Worm (Caenorhabditis elegans): ENCODE data around the gene C16B8.3.

Gene C16B8.3

DNA sequence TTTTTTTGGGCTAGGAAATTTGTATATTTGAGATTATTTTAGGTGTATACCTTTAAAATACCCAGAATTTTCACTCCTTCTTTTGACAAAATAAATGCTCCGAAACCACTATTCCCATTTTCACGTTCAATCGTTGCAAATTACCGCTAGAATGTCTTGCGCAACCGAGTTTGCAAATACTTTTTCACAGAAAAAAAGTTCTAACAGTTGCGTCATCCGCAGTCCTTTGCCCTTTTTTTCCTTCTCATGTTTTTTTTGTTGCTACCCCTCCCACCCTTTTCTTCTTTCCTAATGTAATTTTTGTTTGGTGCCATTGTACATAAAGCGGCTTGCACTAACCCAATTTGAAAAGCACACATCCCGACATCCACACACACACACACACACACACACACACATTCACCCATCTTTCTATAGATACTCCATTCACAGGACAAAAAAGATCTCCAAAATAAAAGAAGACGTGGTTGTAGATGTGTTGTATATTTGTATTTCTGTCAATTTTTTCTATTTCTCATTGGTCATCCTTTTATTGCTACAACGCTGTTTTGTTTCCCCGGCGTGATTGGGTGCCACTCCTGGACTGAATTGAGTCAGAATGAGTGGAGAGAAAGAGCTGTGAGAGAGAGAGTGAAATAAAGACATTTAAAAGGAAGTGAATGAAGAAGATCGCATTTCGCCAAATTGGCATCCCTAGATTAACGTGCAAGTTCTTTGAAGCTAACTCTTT, 10.8 kb downstream of the C16B8.3 start (continued):
- TF ChIP-seq fos-1 (tag; optimal IDR thresholded peaks at IDR 0.05): no peak
- no peak for TF ChIP-seq nhr-47 (tag; optimal IDR thresholded peaks at IDR 0.05)
- peak in 1 of 3 experiments; percentile 1 for TF ChIP-seq ceh-82 (tag; optimal IDR thresholded peaks at IDR 0.05)
- TF ChIP-seq sup-37 (GFP tag; optimal IDR thresholded peaks at IDR 0.05): no peak
- no peak for TF ChIP-seq nhr-12 (tag; optimal IDR thresholded peaks at IDR 0.05)
- TF ChIP-seq fkh-8 (tag; optimal IDR thresholded peaks at IDR 0.05): no peak
- TF ChIP-seq dpl-1 (GFP tag; optimal IDR thresholded peaks at IDR 0.05): no peak
- TF ChIP-seq nhr-85 (tag): no peak
- no peak for TF ChIP-seq grh-1 (GFP tag; IDR thresholded peaks at IDR 0.05)
- TF ChIP-seq nhr-71 (tag; optimal IDR thresholded peaks at IDR 0.05): peak; percentile 21

DNA sequence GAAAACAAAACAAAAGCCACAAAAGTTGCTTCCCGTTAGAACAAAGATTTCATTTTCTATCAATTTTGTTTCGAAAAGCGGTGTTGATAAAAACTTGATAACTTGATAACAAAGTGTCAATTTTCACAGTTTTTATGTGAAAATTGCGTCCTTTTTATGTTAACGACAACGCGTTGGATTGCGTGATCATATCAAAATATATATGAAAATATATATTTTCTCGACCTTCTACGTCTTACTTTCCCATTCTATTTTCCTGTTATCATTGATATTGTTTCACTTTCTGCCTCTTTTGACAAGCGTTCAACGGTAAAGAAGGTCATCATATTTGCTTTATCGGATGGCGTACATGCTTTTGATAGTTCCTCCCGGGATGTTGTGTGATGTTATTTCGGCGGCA, 15.7 kb downstream of the C16B8.3 start:
- TF ChIP-seq lin-14 (GFP tag; optimal IDR thresholded peaks at IDR 0.05) (peak; percentile 34), ets-5 (GFP tag; IDR thresholded peaks at IDR 0.05) (no peak), mef-2 (tag; optimal IDR thresholded peaks at IDR 0.05) (no peak), blmp-1 (tag; optimal IDR thresholded peaks at IDR 0.05) (peak; percentile 74), lin-13 (GFP tag; optimal IDR thresholded peaks at IDR 0.05) (no peak), elt-2 (tag; optimal IDR thresholded peaks at IDR 0.05) (peak; percentile 56), tlp-1 (tag; optimal IDR thresholded peaks at IDR 0.05) (peak; percentile 17)

DNA sequence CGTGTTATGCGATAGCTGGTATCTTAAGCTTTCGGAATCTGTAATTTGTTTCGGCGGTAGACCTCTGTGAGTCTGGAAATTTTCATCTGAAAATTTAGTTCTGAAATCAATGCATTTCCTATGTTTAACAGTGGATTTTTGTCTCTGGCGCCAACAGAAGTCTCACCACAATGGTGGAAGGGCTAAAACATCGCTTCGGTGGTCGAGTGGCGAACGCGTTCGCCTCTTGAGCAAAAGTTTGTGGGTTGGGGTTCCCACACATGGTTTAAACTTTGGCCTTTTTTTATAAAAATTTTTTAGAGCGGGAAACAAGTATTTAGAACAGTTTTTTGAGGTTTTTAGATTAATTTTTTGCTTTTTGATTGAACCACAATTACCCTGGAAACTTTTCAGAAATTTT, 18.7 kb downstream of the C16B8.3 start:
- TF ChIP-seq irx-1 (tag; optimal IDR thresholded peaks at IDR 0.05) (no peak), sptf-1 (tag; optimal IDR thresholded peaks at IDR 0.05) (no peak), nhr-84 (tag; optimal IDR thresholded peaks at IDR 0.05) (no peak), lir-3 (tag; optimal IDR thresholded peaks at IDR 0.05; ENCODE audit: poor library complexity) (no peak), fkh-8 (tag; optimal IDR thresholded peaks at IDR 0.05) (no peak), xbp-1 (tag; optimal IDR thresholded peaks at IDR 0.05) (no peak), nhr-77 (tag; optimal IDR thresholded peaks at IDR 0.05) (no peak), snpc-4 (tag; optimal IDR thresholded peaks at IDR 0.05) (no peak)

DNA sequence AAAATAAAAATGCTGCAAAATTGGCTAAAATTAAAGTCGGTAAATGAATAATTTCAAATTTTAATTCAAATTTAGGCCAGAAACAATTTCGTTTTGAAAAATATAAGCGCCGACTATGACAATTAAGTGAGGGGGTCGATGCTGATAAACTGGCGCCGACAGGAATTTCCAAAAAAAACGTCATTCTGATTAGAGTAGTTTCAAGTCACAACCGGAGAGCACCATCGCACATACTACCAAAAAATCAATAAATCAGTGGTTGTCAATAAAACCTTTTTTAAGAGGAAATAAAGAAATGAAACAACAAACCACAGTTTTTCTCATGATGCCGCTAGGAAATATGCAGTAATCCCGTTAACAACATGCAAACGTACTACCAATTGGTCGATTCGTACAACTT, 19.4 kb downstream of the C16B8.3 start:
- TF ChIP-seq elt-2 (tag; optimal IDR thresholded peaks at IDR 0.05): peak; percentile 38
- no peak for TF ChIP-seq fos-1 (tag; optimal IDR thresholded peaks at IDR 0.05)
- no peak for TF ChIP-seq efl-1 (optimal IDR thresholded peaks at IDR 0.05)
- TF ChIP-seq efl-1 (GFP tag; optimal IDR thresholded peaks at IDR 0.05 in 1 of 2): peak in 1 of 2 experiments; percentile 85

DNA sequence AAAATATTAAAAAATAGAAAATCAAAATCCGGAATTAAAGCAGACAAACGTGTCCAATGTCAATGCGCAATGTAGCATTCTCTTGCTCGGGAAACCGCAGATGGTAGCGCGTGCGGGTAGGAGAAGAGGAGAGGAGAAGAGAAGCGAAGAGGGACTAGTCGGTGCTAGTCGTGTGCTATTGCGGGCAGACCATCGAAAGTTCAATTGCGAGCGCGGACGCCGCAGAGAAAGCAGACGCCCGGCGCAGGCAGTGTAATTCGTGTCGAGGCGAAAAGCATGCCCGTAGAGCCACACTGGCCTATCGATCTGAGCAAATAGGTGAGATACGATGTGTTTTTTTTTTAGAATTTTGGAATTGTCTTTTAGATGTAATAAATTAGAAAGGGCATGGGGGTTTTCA, 22.8 kb downstream of the C16B8.3 start:
- TF ChIP-seq zip-4 (GFP tag; optimal IDR thresholded peaks at IDR 0.05) (no peak), C16A3.4 (tag; optimal IDR thresholded peaks at IDR 0.05) (peak; percentile 23), snpc-4 (tag; optimal IDR thresholded peaks at IDR 0.05) (no peak), dsc-1 (tag; optimal IDR thresholded peaks at IDR 0.05) (peak; percentile 11), xbp-1 (tag; optimal IDR thresholded peaks at IDR 0.05) (peak; percentile 30), nhr-237 (tag; optimal IDR thresholded peaks at IDR 0.05) (no peak), nhr-71 (tag; optimal IDR thresholded peaks at IDR 0.05) (peak; percentile 60), tbx-2 (tag; optimal IDR thresholded peaks at IDR 0.05) (peak; percentile 59), ceh-82 (tag; optimal IDR thresholded peaks at IDR 0.05) (peak; percentile 3 to 67 (median 43)), swsn-7 (tag; optimal IDR thresholded peaks at IDR 0.05) (peak; percentile 59), fkh-8 (tag; optimal IDR thresholded peaks at IDR 0.05) (peak; percentile 63), fkh-4 (tag; optimal IDR thresholded peaks at IDR 0.05; ENCODE audit: borderline replicate concordance) (no peak), nhr-77 (tag; optimal IDR thresholded peaks at IDR 0.05) (peak; percentile 30), fos-1 (tag; optimal IDR thresholded peaks at IDR 0.05) (no peak), nhr-20 (tag; optimal IDR thresholded peaks at IDR 0.05) (peak; percentile 29), ztf-11 (tag; optimal IDR thresholded peaks at IDR 0.05) (peak in 1 of 2 experiments; percentile 45), rnt-1 (tag; optimal IDR thresholded peaks at IDR 0.05) (peak; percentile 67), grh-1 (GFP tag; IDR thresholded peaks at IDR 0.05) (no peak), mdl-1 (tag; optimal IDR thresholded peaks at IDR 0.05) (peak in 1 of 2 experiments; percentile 67), snu-23 (GFP tag; optimal IDR thresholded peaks at IDR 0.05) (peak; percentile 57), skn-1 (tag; optimal IDR thresholded peaks at IDR 0.05) (peak; percentile 15), lin-35 (GFP tag; optimal IDR thresholded peaks at IDR 0.05) (peak in 1 of 2 experiments; percentile 26), alr-1 (tag; optimal IDR thresholded peaks at IDR 0.05; ENCODE audit: borderline replicate concordance) (no peak), mep-1 (tag; optimal IDR thresholded peaks at IDR 0.05) (peak; percentile 14), lin-14 (GFP tag; optimal IDR thresholded peaks at IDR 0.05) (peak; percentile 84), hlh-17 (GFP tag; optimal IDR thresholded peaks at IDR 0.05; ENCODE audit: borderline replicate concordance) (no peak)
